Fruit fly (Drosophila melanogaster): Measurements from ENCODE around the gene CG32022.

CG32022 gene

dm6 chr3L:8765493-8765892, 44.4 kb upstream of the CG32022 start (continued):
- TF ChIP-seq chif (GFP tag; optimal IDR thresholded peaks at IDR 0.05) (no peak), corto (GFP tag; optimal IDR thresholded peaks at IDR 0.05) (no peak), Ada2b (GFP tag; IDR thresholded peaks at IDR 0.05) (peak; percentile 63), row (GFP tag; IDR thresholded peaks at IDR 0.05) (no peak), NfI (GFP tag; optimal IDR thresholded peaks at IDR 0.05) (no peak), fd3F (GFP tag; optimal IDR thresholded peaks at IDR 0.05) (no peak)

DNA sequence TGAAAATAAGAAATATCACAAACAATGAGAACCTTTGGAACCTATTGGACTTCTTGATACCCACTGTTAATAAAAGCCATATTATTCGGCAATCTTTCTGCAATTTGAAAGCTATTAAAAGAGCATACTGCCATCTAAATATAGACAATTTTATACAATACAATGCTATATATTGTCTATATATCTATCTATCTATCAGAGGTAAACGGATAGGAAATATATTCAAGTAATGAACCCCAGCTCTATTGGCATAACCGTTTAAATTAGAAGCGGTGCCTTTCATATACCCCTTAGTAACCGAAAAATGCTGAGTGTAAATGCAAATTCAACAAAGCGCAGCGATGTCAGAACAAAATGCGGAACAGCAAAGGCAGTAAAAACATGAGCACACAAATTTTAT, 42.7 kb upstream of the CG32022 start:
- TF ChIP-seq Usf (GFP tag; optimal IDR thresholded peaks at IDR 0.05), result no peak

dm6 chr3L:8763037-8763454, 42.0 kb upstream of the CG32022 start:
- peak; percentile 28 for TF ChIP-seq tio (GFP tag; optimal IDR thresholded peaks at IDR 0.05)
- no peak for TF ChIP-seq abd-A (tag; optimal IDR thresholded peaks at IDR 0.05)
- peak; percentile 94; the same call in 3 of the 4 replicates for TF ChIP-seq chinmo (GFP tag; IDR thresholded peaks at IDR 0.05; ENCODE audit: partially characterized antibody)
- TF ChIP-seq lov (optimal IDR thresholded peaks at IDR 0.05), result no peak
- 0 out of 3 replicates have a peak, but pooled peaks have one; percentile 66 for TF ChIP-seq lov (GFP tag; IDR thresholded peaks at IDR 0.05)
- peak; percentile 39; the same call in 1 of the 2 replicates for TF ChIP-seq Drgx (GFP tag; IDR thresholded peaks at IDR 0.05)
- TF ChIP-seq Six4 (GFP tag; optimal IDR thresholded peaks at IDR 0.05), result no peak
- TF ChIP-seq Asciz (GFP tag; optimal IDR thresholded peaks at IDR 0.05), result no peak
- TF ChIP-seq BtbVII (GFP tag; optimal IDR thresholded peaks at IDR 0.05), result no peak
- peak; percentile 3 for TF ChIP-seq D19A (tag; optimal IDR thresholded peaks at IDR 0.05)
- no peak for TF ChIP-seq CG8359 (GFP tag; optimal IDR thresholded peaks at IDR 0.05; ENCODE audit: borderline replicate concordance)
- no peak for TF ChIP-seq CG31365 (tag; optimal IDR thresholded peaks at IDR 0.05)
- TF ChIP-seq CG3163 (GFP tag; optimal IDR thresholded peaks at IDR 0.05), result no peak
- no peak for TF ChIP-seq fu2 (GFP tag; optimal IDR thresholded peaks at IDR 0.05)
- TF ChIP-seq CG14860 (GFP tag; IDR thresholded peaks at IDR 0.05; ENCODE audit: partially characterized antibody), result peak; percentile 57; the same call in 2 of the 3 replicates
- TF ChIP-seq al (GFP tag; IDR thresholded peaks at IDR 0.05), result no peak
- peak; percentile 47 for TF ChIP-seq esg (GFP tag; conservative IDR thresholded peaks at IDR 0.05)
- TF ChIP-seq CG4360 (GFP tag; IDR thresholded peaks at IDR 0.05), result no peak
- TF ChIP-seq ci (GFP tag; IDR thresholded peaks at IDR 0.05), result peak; percentile 66; the same call in 2 of the 3 replicates
- no peak for TF ChIP-seq CG15011 (GFP tag; optimal IDR thresholded peaks at IDR 0.05)
- no peak for TF ChIP-seq CG12236 (GFP tag; optimal IDR thresholded peaks at IDR 0.05)
- peak; percentile 47 for TF ChIP-seq CG18619 (GFP tag; optimal IDR thresholded peaks at IDR 0.05)
- no peak for TF ChIP-seq ERR (GFP tag; optimal IDR thresholded peaks at IDR 0.05)
- TF ChIP-seq CG34376 (GFP tag; optimal IDR thresholded peaks at IDR 0.05), result no peak
- TF ChIP-seq CG15269 (tag; optimal IDR thresholded peaks at IDR 0.05), result peak; percentile 53
- TF ChIP-seq CG11093 (GFP tag; IDR thresholded peaks at IDR 0.05), result no peak
- peak; percentile 44; the same call in 2 of the 3 replicates for TF ChIP-seq CG14050 (GFP tag; IDR thresholded peaks at IDR 0.05)
- peak; percentile 14 for TF ChIP-seq CG17568 (GFP tag; optimal IDR thresholded peaks at IDR 0.05)
- TF ChIP-seq Sin3A (optimal IDR thresholded peaks at IDR 0.05), result no peak
- peak; percentile 21; the same call in 1 of the 2 replicates for TF ChIP-seq CG4730 (GFP tag; IDR thresholded peaks at IDR 0.05)
- TF ChIP-seq Fer1 (GFP tag; optimal IDR thresholded peaks at IDR 0.05), result no peak
- TF ChIP-seq HLH54F (GFP tag; optimal IDR thresholded peaks at IDR 0.05), result peak; percentile 4
- peak; percentile 56 for TF ChIP-seq CG11504 (tag; optimal IDR thresholded peaks at IDR 0.05)
- no peak for TF ChIP-seq CG17359 (tag; optimal IDR thresholded peaks at IDR 0.05)
- no peak for TF ChIP-seq Ets97D (GFP tag; optimal IDR thresholded peaks at IDR 0.05)
- TF ChIP-seq Tbp (GFP tag; optimal IDR thresholded peaks at IDR 0.05), result no peak
- TF ChIP-seq ara (GFP tag; IDR thresholded peaks at IDR 0.05), result peak; percentile 15; the same call in 1 of the 2 replicates
- TF ChIP-seq NfI (GFP tag; optimal IDR thresholded peaks at IDR 0.05), result peak; percentile 64
- TF ChIP-seq Awh (GFP tag; IDR thresholded peaks at IDR 0.05), result peak; percentile 39; the same call in 1 of the 2 replicates
- TF ChIP-seq ap (GFP tag; IDR thresholded peaks at IDR 0.05), result peak; percentile 38; the same call in 1 of the 2 replicates
- no peak for TF ChIP-seq toy (GFP tag; IDR thresholded peaks at IDR 0.05)
- no peak for TF ChIP-seq CG8478 (optimal IDR thresholded peaks at IDR 0.05)
- no peak for TF ChIP-seq CG8924 (tag; optimal IDR thresholded peaks at IDR 0.05)
